Worm (Caenorhabditis elegans) whole organism, L2 larva: ENCODE data around the gene mcm-5.

Experiments
- C34F6.9 ChIP-seq: fragments of 150-350 bp; optimal IDR thresholded peaks from 2 replicates; lab custom pipeline; 2014; ENCODE audit warnings: missing biosample characterization, missing genetic modification characterization
- F13H6.1 ChIP-seq: sonication (generic microtip); optimal IDR thresholded peaks from 2 replicates; lab custom pipeline; 2016; ENCODE audit warnings: missing genetic modification characterization, missing compliant biosample characterization
- Y55F3AM.14 ChIP-seq: fragments of 200-800 bp; sonication (Bioruptor generic); optimal IDR thresholded peaks from 2 replicates; lab custom pipeline; 2018; ENCODE audit warnings: mild to moderate bottlenecking, missing genetic modification characterization, missing compliant biosample characterization
- alr-1 ChIP-seq: fragments of 150-350 bp; optimal IDR thresholded peaks from 2 replicates; lab custom pipeline; 2014; ENCODE audit warnings: missing biosample characterization, missing genetic modification characterization
- aly-2 ChIP-seq: fragments of 150-350 bp; optimal IDR thresholded peaks from 2 replicates; lab custom pipeline; 2014; ENCODE audit warnings: missing biosample characterization, missing genetic modification characterization
- ama-1 ChIP-seq: fragments of 150-350 bp; optimal IDR thresholded peaks from 2 replicates; lab custom pipeline; 2018; ENCODE audit warnings: inconsistent platforms
- ceh-16 ChIP-seq: fragments of 150-350 bp; optimal IDR thresholded peaks from 2 replicates; lab custom pipeline; 2014; ENCODE audit warnings: missing biosample characterization, missing genetic modification characterization
- ceh-82 ChIP-seq: fragments of 150-350 bp; optimal IDR thresholded peaks from 2 replicates; lab custom pipeline; 2014; ENCODE audit warnings: missing biosample characterization, missing genetic modification characterization
- crh-2 ChIP-seq: sonication (generic microtip); optimal IDR thresholded peaks from 2 replicates; lab custom pipeline; 2017; ENCODE audit warnings: missing biosample characterization, missing genetic modification characterization
- elt-1 ChIP-seq: fragments of 150-350 bp; optimal IDR thresholded peaks from 2 replicates; lab custom pipeline; 2014; ENCODE audit warnings: missing biosample characterization, missing genetic modification characterization
- fos-1 ChIP-seq: fragments of 150-350 bp; optimal IDR thresholded peaks from 2 replicates; lab custom pipeline; 2014; ENCODE audit warnings: missing biosample characterization, missing genetic modification characterization
- gmeb-1 ChIP-seq: fragments of 150-350 bp; optimal IDR thresholded peaks from 2 replicates; lab custom pipeline; 2014; ENCODE audit warnings: missing biosample characterization, missing genetic modification characterization
- lin-11 ChIP-seq: fragments of 150-350 bp; sonication (generic microtip); optimal IDR thresholded peaks from 2 replicates; lab custom pipeline; 2014; ENCODE audit warnings: missing biosample characterization, missing genetic modification characterization, inconsistent platforms, mixed read lengths
- lin-13 ChIP-seq: fragments of 150-350 bp; optimal IDR thresholded peaks from 2 replicates; lab custom pipeline; 2014; ENCODE audit warnings: missing biosample characterization, missing genetic modification reagents, missing genetic modification characterization
- lin-39 ChIP-seq: fragments of 150-350 bp; optimal IDR thresholded peaks from 2 replicates; lab custom pipeline; 2014; ENCODE audit warnings: missing biosample characterization, missing genetic modification reagents, missing genetic modification characterization
- lsy-2 ChIP-seq, 2 experiments: fragments of 150-350 bp in 1 of 2; sonication (generic microtip) in 1 of 2; optimal IDR thresholded peaks; 2 replicates each; lab custom pipeline; 2014 to 2017; ENCODE audit warnings: missing biosample characterization in 2 of 2, missing genetic modification characterization in 2 of 2
- mab-5 ChIP-seq: fragments of 150-350 bp; optimal IDR thresholded peaks from 2 replicates; lab custom pipeline; 2014; ENCODE audit warnings: missing biosample characterization, missing genetic modification characterization
- mbf-1 ChIP-seq: sonication (generic microtip); optimal IDR thresholded peaks from 2 replicates; lab custom pipeline; 2017; ENCODE audit warnings: missing biosample characterization, missing genetic modification characterization
- mdl-1 ChIP-seq, 2 experiments: fragments of 150-350 bp in 1 of 2; sonication (generic microtip) in 1 of 2; optimal IDR thresholded peaks; 2 replicates each; lab custom pipeline; 2017; ENCODE audit warnings: missing biosample characterization in 2 of 2, missing genetic modification characterization in 2 of 2
- nhr-129 ChIP-seq: fragments of 150-350 bp; optimal IDR thresholded peaks from 2 replicates; lab custom pipeline; 2014; ENCODE audit warnings: missing biosample characterization, missing genetic modification characterization
- nhr-21 ChIP-seq: fragments of 150-350 bp; optimal IDR thresholded peaks from 2 replicates; lab custom pipeline; 2014; ENCODE audit warnings: missing biosample characterization, missing genetic modification characterization
- nhr-237 ChIP-seq: fragments of 150-350 bp; optimal IDR thresholded peaks from 2 replicates; lab custom pipeline; 2014; ENCODE audit warnings: missing biosample characterization, missing genetic modification characterization
- nhr-25 ChIP-seq: fragments of 150-350 bp; sonication (generic microtip); optimal IDR thresholded peaks from 3 replicates; lab custom pipeline; 2014; ENCODE audit warnings: missing biosample characterization, missing genetic modification characterization
- nhr-6 ChIP-seq: fragments of 150-350 bp; optimal IDR thresholded peaks from 2 replicates; lab custom pipeline; 2014; ENCODE audit warnings: missing biosample characterization, missing genetic modification characterization
- nhr-77 ChIP-seq: fragments of 150-350 bp; optimal IDR thresholded peaks from 2 replicates; lab custom pipeline; 2014; ENCODE audit warnings: missing biosample characterization, missing genetic modification characterization
- sem-4 ChIP-seq: fragments of 150-350 bp; optimal IDR thresholded peaks from 2 replicates; lab custom pipeline; 2014; ENCODE audit warnings: missing biosample characterization, missing genetic modification reagents, missing genetic modification characterization
- skn-1 ChIP-seq: sonication (generic microtip); optimal IDR thresholded peaks from 2 replicates; lab custom pipeline; 2017; ENCODE audit warnings: missing biosample characterization, missing genetic modification characterization
- sma-3 ChIP-seq: sonication (generic microtip); optimal IDR thresholded peaks from 2 replicates; lab custom pipeline; 2016; ENCODE audit warnings: missing genetic modification reagents, missing genetic modification characterization, missing compliant biosample characterization
- sma-9 ChIP-seq, 2 experiments: fragments of 150-350 bp in 1 of 2; sonication (generic microtip) in 1 of 2; optimal IDR thresholded peaks; 2 replicates each; lab custom pipeline; 2014 to 2016; ENCODE audit warnings: missing genetic modification characterization in 2 of 2, mild to moderate bottlenecking in 1 of 2, missing biosample characterization in 1 of 2, missing compliant biosample characterization in 1 of 2, missing genetic modification reagents in 1 of 2, moderate library complexity in 1 of 2
- snpc-4 ChIP-seq: fragments of 150-350 bp; optimal IDR thresholded peaks from 2 replicates; lab custom pipeline; 2014; ENCODE audit warnings: missing biosample characterization, missing genetic modification characterization
- unc-39 ChIP-seq: fragments of 150-350 bp; optimal IDR thresholded peaks from 2 replicates; lab custom pipeline; 2014; ENCODE audit warnings: missing biosample characterization, missing genetic modification characterization
- unc-55 ChIP-seq: fragments of 150-350 bp; sonication (generic microtip); optimal IDR thresholded peaks from 3 replicates; lab custom pipeline; 2014; ENCODE audit warnings: missing biosample characterization, missing genetic modification reagents, missing genetic modification characterization
- zag-1 ChIP-seq: fragments of 150-350 bp; optimal IDR thresholded peaks from 2 replicates; lab custom pipeline; 2014; ENCODE audit warnings: missing biosample characterization, missing genetic modification characterization
- ztf-4 ChIP-seq: fragments of 150-350 bp; optimal IDR thresholded peaks from 2 replicates; lab custom pipeline; 2014; ENCODE audit warnings: missing biosample characterization, missing genetic modification characterization

The mcm-5 gene

DNA sequence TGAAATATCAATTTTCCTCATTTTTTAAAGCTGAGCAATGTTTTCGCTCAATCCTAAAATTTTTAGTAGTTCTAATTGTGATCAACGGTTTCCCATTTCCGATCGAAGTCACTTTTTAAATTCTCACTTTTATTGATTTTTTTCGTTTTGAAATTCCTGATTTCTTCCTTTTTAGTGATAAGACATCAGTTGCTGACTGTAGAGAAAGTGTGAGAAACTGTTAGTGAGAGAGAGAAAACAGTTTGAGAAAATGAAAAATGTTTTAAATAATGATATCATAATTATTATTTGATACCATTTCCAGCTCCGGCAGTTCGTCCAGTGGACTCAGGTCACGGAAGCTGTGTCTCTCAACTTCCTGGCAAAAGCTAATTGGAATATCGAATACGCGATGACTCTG, 23.4 kb upstream of the mcm-5 start:
- TF ChIP-seq zag-1 (no peak), fos-1 (tag; lab: Kevin White, UChicago) (peak; percentile 31), nhr-237 (tag; lab: Kevin White, UChicago) (no peak), nhr-6 (tag; lab: Kevin White, UChicago) (no peak), nhr-21 (tag; lab: Kevin White, UChicago) (no peak), elt-1 (tag; lab: Kevin White, UChicago) (no peak)
- TF ChIP-seq, all 48 proteins: peak for 1

DNA sequence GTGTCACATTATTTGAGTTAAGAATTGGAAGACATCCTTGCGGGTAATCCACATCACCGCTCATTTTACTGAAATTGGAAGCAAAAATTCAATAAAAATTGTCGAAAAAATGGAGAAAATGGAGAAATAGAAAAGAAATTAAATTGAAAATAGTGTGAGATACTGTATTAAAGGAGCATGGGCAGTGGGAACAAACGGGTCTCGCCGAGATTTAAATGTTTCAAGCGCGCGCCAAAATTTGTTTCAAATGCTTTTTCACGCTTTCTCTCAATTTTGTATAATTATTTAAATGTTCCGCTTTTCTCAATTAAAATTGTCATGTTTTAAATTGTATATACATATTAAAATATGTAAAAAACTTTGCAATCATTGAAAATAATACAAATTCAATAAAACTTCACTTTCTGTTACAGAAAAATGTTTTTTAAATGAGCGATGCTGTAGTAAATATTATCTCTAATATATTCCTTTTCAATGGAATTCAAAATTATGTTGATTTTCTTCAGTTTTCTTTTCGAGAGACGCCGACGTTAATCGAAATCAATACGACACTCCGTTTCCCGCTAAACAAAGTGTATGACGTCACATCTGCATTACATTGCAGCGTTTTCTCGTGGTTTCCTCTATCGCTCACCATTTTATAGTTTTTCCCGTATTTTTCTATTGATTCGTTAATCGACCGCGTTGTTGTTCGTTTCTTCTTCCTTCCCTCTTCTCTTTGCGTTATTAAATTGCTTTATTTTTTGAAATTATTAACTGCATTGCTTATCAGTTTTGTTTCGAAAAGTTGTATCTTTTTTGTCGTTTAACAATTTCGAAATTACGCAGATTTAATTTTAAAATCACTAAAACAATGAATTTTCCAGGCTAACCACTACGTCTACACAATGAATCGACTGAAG, 22.2 kb upstream of the mcm-5 start, which contains the start of the genes evl-14 and dcn-1:
Gene evl-14 (minus strand): TSS at position 68 of the 902 bp plus-strand sequence.
Gene dcn-1 (plus strand): TSS at position 852 of the 902 bp plus-strand sequence.
- TF ChIP-seq crh-2 (tag; lab: Kevin White, UChicago) = peak; percentile 95
- TF ChIP-seq fos-1 (tag; lab: Kevin White, UChicago) = peak; percentile 73
- TF ChIP-seq unc-55 (GFP tag; lab: Kevin White, UChicago) = peak; percentile 92
- TF ChIP-seq nhr-21 (tag; lab: Kevin White, UChicago) = peak; percentile 73
- TF ChIP-seq gmeb-1 = peak; percentile 79
- TF ChIP-seq lsy-2 (tag; optimal IDR thresholded peaks at IDR 0.05; lab: Kevin White, UChicago) = peak; percentile 52 to 91
- no peak for TF ChIP-seq sma-9 (GFP tag; optimal IDR thresholded peaks at IDR 0.05; lab: Kevin White, UChicago)
- no peak for TF ChIP-seq sma-9 (tag; optimal IDR thresholded peaks at IDR 0.05; lab: Kevin White, UChicago)
- TF ChIP-seq zag-1 = no peak
- TF ChIP-seq nhr-77 (tag; lab: Kevin White, UChicago) = no peak
- no peak for TF ChIP-seq lin-39 (tag; lab: Kevin White, UChicago)
- peak; percentile 73 for TF ChIP-seq lin-13 (GFP tag; lab: Kevin White, UChicago)
- TF ChIP-seq ama-1 (lab: Kevin White, UChicago) = peak; percentile 58
- TF ChIP-seq ceh-82 (tag; lab: Kevin White, UChicago) = no peak
- peak; percentile 61 for TF ChIP-seq F13H6.1 (tag; lab: Kevin White, UChicago)
- TF ChIP-seq aly-2 = no peak
- peak in 1 of 2 experiments; percentile 41 for TF ChIP-seq mdl-1 (tag; optimal IDR thresholded peaks at IDR 0.05; lab: Kevin White, UChicago)
- no peak for TF ChIP-seq mbf-1
- peak; percentile 60 for TF ChIP-seq sma-3 (GFP tag; lab: Kevin White, UChicago)
- no peak for TF ChIP-seq unc-39 (tag; lab: Kevin White, UChicago)
- TF ChIP-seq alr-1 (tag; lab: Kevin White, UChicago) = no peak
- peak; percentile 47 for TF ChIP-seq sem-4 (tag; lab: Kevin White, UChicago)
- peak; percentile 20 for TF ChIP-seq skn-1
- TF ChIP-seq ztf-4 (tag; lab: Kevin White, UChicago) = peak; percentile 11
- TF ChIP-seq mab-5 (tag; lab: Kevin White, UChicago) = peak; percentile 30
- TF ChIP-seq lin-11 (tag; lab: Kevin White, UChicago) = no peak
- peak; percentile 35 for TF ChIP-seq snpc-4 (tag; lab: Kevin White, UChicago)
- TF ChIP-seq C34F6.9 = peak; percentile 94
- TF ChIP-seq nhr-129 (tag; lab: Kevin White, UChicago) = peak; percentile 85
- peak; percentile 79 for TF ChIP-seq nhr-6 (tag; lab: Kevin White, UChicago)
- no peak for TF ChIP-seq Y55F3AM.14 (GFP tag; lab: Kevin White, UChicago)
- TF ChIP-seq nhr-25 (tag; lab: Kevin White, UChicago) = peak; percentile 76

- TF ChIP-seq gmeb-1 (no peak), C34F6.9 (no peak), nhr-129 (tag; lab: Kevin White, UChicago) (no peak), unc-55 (GFP tag; lab: Kevin White, UChicago) (no peak)
Measured at ce11 chrIII:4309303-4309702, 18.2 kb upstream of the mcm-5 start.

DNA sequence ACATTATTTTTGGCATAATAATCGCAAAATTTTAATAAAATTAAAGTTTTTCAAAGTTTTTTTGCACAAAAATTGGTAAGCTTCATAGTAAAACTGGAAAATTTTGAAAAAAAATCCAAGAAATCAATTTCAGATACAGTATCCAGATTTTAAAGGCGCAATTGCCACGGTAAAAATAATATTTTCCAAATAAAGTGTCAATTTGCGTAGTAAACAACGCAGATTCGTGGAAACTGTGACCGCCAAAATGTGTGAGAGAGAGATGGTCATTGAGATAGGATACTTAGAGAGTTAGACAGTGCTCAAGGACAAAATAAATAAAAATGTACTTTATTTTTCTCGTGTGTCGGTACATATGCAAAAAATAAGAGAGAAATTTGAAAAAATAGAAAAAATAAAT, 11.7 kb upstream of the mcm-5 start:
- TF ChIP-seq nhr-25 (tag; lab: Kevin White, UChicago) (peak; percentile 21), ceh-16 (tag; lab: Kevin White, UChicago) (no peak)
- TF ChIP-seq, all 48 proteins: peak for 1
